Worm (Caenorhabditis elegans) whole organism, young adult: ENCODE measurements around the gene C47E8.11.
A peak's percentile ranks its signal among the peaks of the same experiment; 100 is the strongest.

Source experiments
- F22D6.2 ChIP-seq: sonication (generic microtip); optimal IDR thresholded peaks from 2 replicates; lab custom pipeline; 2016; ENCODE audit warnings: mild to moderate bottlenecking, missing genetic modification characterization, missing compliant biosample characterization
- Y53F4B.3 ChIP-seq: fragments of 200-800 bp; sonication (Bioruptor generic); IDR thresholded peaks from 2 replicates; pipeline ENCODE4 v1.3.6; 2022; ENCODE audit warnings: missing genetic modification reagents, missing genetic modification characterization, missing compliant biosample characterization
- ama-1 ChIP-seq, 3 experiments: fragments of 150-350 bp in 1 of 3; sonication (generic microtip) in 2 of 3; optimal IDR thresholded peaks; 2 replicates each; lab custom pipeline; 2014 to 2018; ENCODE audit warnings: missing biosample characterization in 2 of 3, missing genetic modification characterization in 2 of 3, missing genetic modification reagents in 2 of 3
- ceh-40 ChIP-seq: fragments of 200-800 bp; sonication (Bioruptor generic); IDR thresholded peaks from 2 replicates; pipeline ENCODE4 v1.3.6; 2022; ENCODE audit warnings: missing genetic modification characterization, missing compliant biosample characterization
- egl-18 ChIP-seq: fragments of 200-800 bp; sonication (Bioruptor generic); IDR thresholded peaks from 2 replicates; pipeline ENCODE4 v1.3.6; 2022; ENCODE audit warnings: missing genetic modification reagents, missing genetic modification characterization, missing compliant biosample characterization
- egl-44 ChIP-seq: fragments of 200-800 bp; sonication (Bioruptor generic); IDR thresholded peaks from 2 replicates; pipeline ENCODE4 v1.3.6; 2022; ENCODE audit warnings: missing genetic modification reagents, missing genetic modification characterization, missing compliant biosample characterization
- hmg-1.2 ChIP-seq: fragments of 200-800 bp; sonication (Bioruptor generic); IDR thresholded peaks from 2 replicates; pipeline ENCODE4 v1.3.6; 2022; ENCODE audit warnings: missing genetic modification reagents, missing genetic modification characterization, missing compliant biosample characterization
- let-607 ChIP-seq, 2 experiments: fragments of 200-800 bp in 1 of 2; sonication (Bioruptor generic) in 1 of 2; sonication (generic microtip) in 1 of 2; optimal IDR thresholded peaks; 2 replicates each; lab custom pipeline; 2016 to 2018; ENCODE audit warnings: mild to moderate bottlenecking in 2 of 2, missing compliant biosample characterization in 2 of 2, missing genetic modification characterization in 2 of 2, moderate library complexity in 2 of 2, missing genotype in 1 of 2
- pbrm-1 ChIP-seq: fragments of 200-800 bp; sonication (Bioruptor generic); IDR thresholded peaks from 2 replicates; pipeline ENCODE4 v1.3.6; 2022; ENCODE audit warnings: missing genetic modification reagents, missing genetic modification characterization, missing compliant biosample characterization
- snpc-4 ChIP-seq, 5 experiments: fragments of 150-350 bp in 1 of 5; sonication (generic microtip) in 4 of 5; optimal IDR thresholded peaks; 2 replicates each; lab custom pipeline; 2014 to 2018; ENCODE audit warnings: missing genetic modification characterization in 5 of 5, missing biosample characterization in 3 of 5, antibody characterized with exemption in 2 of 5, mild to moderate bottlenecking in 2 of 5, missing compliant biosample characterization in 2 of 5, missing genotype in 2 of 5, moderate library complexity in 2 of 5, missing genetic modification reagents in 1 of 5
- sptf-2 ChIP-seq: fragments of 200-800 bp; sonication (Bioruptor generic); optimal IDR thresholded peaks from 2 replicates; lab custom pipeline; 2018; ENCODE audit warnings: mild to moderate bottlenecking, missing genetic modification characterization, missing compliant biosample characterization
- unc-62 ChIP-seq: fragments of 150-350 bp; optimal IDR thresholded peaks from 2 replicates; lab custom pipeline; 2014; ENCODE audit warnings: missing biosample characterization, missing genetic modification reagents, missing genetic modification characterization

- TF ChIP-seq ama-1 (optimal IDR thresholded peaks at IDR 0.05; lab: Kevin White, UChicago) (no peak), ama-1 (GFP tag; optimal IDR thresholded peaks at IDR 0.05; lab: Kevin White, UChicago) (no peak), ceh-40 (no peak), unc-62 (GFP tag; lab: Kevin White, UChicago) (no peak), pbrm-1 (no peak), hmg-1.2 (GFP tag; lab: Robert Waterston, UW) (no peak), snpc-4 (GFP tag; optimal IDR thresholded peaks at IDR 0.05; lab: Kevin White, UChicago) (no peak), snpc-4 (tag; optimal IDR thresholded peaks at IDR 0.05; lab: Kevin White, UChicago) (peak in 3 of 4 experiments; percentile 41 to 59 (median 44)), let-607 (tag; optimal IDR thresholded peaks at IDR 0.05; lab: Kevin White, UChicago) (no peak), Y53F4B.3 (GFP tag; lab: Robert Waterston, UW) (no peak), F22D6.2 (no peak), egl-44 (GFP tag; lab: Robert Waterston, UW) (no peak), sptf-2 (GFP tag; lab: Kevin White, UChicago) (no peak), egl-18 (GFP tag; lab: Robert Waterston, UW) (no peak)
These were observed 42.3 kb upstream of the C47E8.11 start, which contains the start of the genes rfc-1 and pmp-3 for ce11 chrV:14645817-14646789.
